Worm (Caenorhabditis elegans) whole organism, mixed stage, embryonic: ENCODE data around the gene F14D7.8.
"Not testable (repeated sequence)": the region's sequence is repeated elsewhere in the genome, so short reads cannot be mapped to it uniquely, and the experiment has no call there.

Experiments used
- M03D4.4 ChIP-seq: sonication (generic microtip); optimal IDR thresholded peaks from 2 replicates; lab custom pipeline; 2017; ENCODE audit warnings: mild to moderate bottlenecking, missing genetic modification characterization, missing compliant biosample characterization
- blmp-1 ChIP-seq: fragments of 150-350 bp; optimal IDR thresholded peaks from 2 replicates; lab custom pipeline; 2014; ENCODE audit warnings: missing biosample characterization, missing genetic modification characterization
- ceh-39 ChIP-seq: fragments of 150-350 bp; optimal IDR thresholded peaks from 2 replicates; lab custom pipeline; 2014; ENCODE audit warnings: missing biosample characterization, missing genetic modification characterization
- ceh-43 ChIP-seq: fragments of 200-800 bp; sonication (Bioruptor generic); optimal IDR thresholded peaks from 2 replicates; lab custom pipeline; 2018; ENCODE audit warnings: mild to moderate bottlenecking, missing genetic modification characterization, moderate library complexity, missing compliant biosample characterization
- ceh-83 ChIP-seq: fragments of 200-800 bp; sonication (Bioruptor generic); optimal IDR thresholded peaks from 2 replicates; lab custom pipeline; 2018; ENCODE audit warnings: mild to moderate bottlenecking, missing genetic modification characterization, missing compliant biosample characterization
- ces-1 ChIP-seq: fragments of 150-350 bp; optimal IDR thresholded peaks from 2 replicates; lab custom pipeline; 2014; ENCODE audit warnings: missing biosample characterization, missing genetic modification reagents, missing genetic modification characterization
- drap-1 ChIP-seq: fragments of 200-800 bp; sonication (Bioruptor generic); optimal IDR thresholded peaks from 3 replicates; lab custom pipeline; 2018; ENCODE audit warnings: mild to moderate bottlenecking, missing genetic modification characterization, missing compliant biosample characterization
- elt-3 ChIP-seq: fragments of 150-350 bp; optimal IDR thresholded peaks from 2 replicates; lab custom pipeline; 2014; ENCODE audit warnings: missing biosample characterization, missing genetic modification characterization
- lin-13 ChIP-seq: fragments of 150-350 bp; optimal IDR thresholded peaks from 2 replicates; lab custom pipeline; 2014; ENCODE audit warnings: missing biosample characterization, missing genetic modification characterization
- lin-32 ChIP-seq: fragments of 200-800 bp; sonication (Bioruptor generic); optimal IDR thresholded peaks from 2 replicates; lab custom pipeline; 2018; ENCODE audit warnings: mild to moderate bottlenecking, missing genetic modification characterization, missing compliant biosample characterization
- mls-2 ChIP-seq: sonication (generic microtip); optimal IDR thresholded peaks from 2 replicates; lab custom pipeline; 2016; ENCODE audit warnings: mild to moderate bottlenecking, missing genetic modification characterization, moderate library complexity, missing compliant biosample characterization
- nhr-12 ChIP-seq: fragments of 150-350 bp; optimal IDR thresholded peaks from 2 replicates; lab custom pipeline; 2014; ENCODE audit warnings: missing biosample characterization, missing genetic modification characterization
- nhr-2 ChIP-seq: fragments of 150-350 bp; optimal IDR thresholded peaks from 2 replicates; lab custom pipeline; 2014; ENCODE audit warnings: missing biosample characterization, missing genetic modification characterization
- nhr-237 ChIP-seq: fragments of 150-350 bp; optimal IDR thresholded peaks from 2 replicates; lab custom pipeline; 2014; ENCODE audit warnings: missing biosample characterization, missing genetic modification characterization
- nhr-28 ChIP-seq: fragments of 150-350 bp; optimal IDR thresholded peaks from 2 replicates; lab custom pipeline; 2014; ENCODE audit warnings: missing biosample characterization, missing genetic modification characterization
- nhr-76 ChIP-seq: sonication (generic microtip); optimal IDR thresholded peaks from 2 replicates; lab custom pipeline; 2017; ENCODE audit warnings: missing biosample characterization, missing genetic modification characterization
- sem-2 ChIP-seq: fragments of 200-800 bp; sonication (Bioruptor generic); optimal IDR thresholded peaks from 2 replicates; lab custom pipeline; 2018; ENCODE audit warnings: mild to moderate bottlenecking, missing genetic modification characterization, missing compliant biosample characterization
- sptf-1 ChIP-seq: sonication (generic microtip); optimal IDR thresholded peaks from 2 replicates; lab custom pipeline; 2017; ENCODE audit warnings: mild to moderate bottlenecking, missing genetic modification characterization, moderate library complexity, missing compliant biosample characterization
- tbx-8 ChIP-seq: fragments of 200-800 bp; sonication (Bioruptor generic); optimal IDR thresholded peaks from 2 replicates; lab custom pipeline; 2018; ENCODE audit warnings: mild to moderate bottlenecking, missing genetic modification characterization, moderate library complexity, missing compliant biosample characterization
- unc-39 ChIP-seq: fragments of 150-350 bp; optimal IDR thresholded peaks from 2 replicates; lab custom pipeline; 2014; ENCODE audit warnings: missing biosample characterization, missing genetic modification characterization

F14D7.8 gene

ce11 chrV:14317204-14317603 lies 4.6 kb upstream of the F14D7.8 start:
- TF ChIP-seq nhr-237 (tag; lab: Kevin White, UChicago) = no peak

ce11 chrV:14316525-14316924 lies 3.9 kb upstream of the F14D7.8 start, which contains the start of gene F47B8.2:
TSS of gene F47B8.2 (minus strand) at chrV:14316625.
- TF ChIP-seq tbx-8 (no peak), lin-13 (tag; lab: Kevin White, UChicago) (no peak), ceh-39 (tag; lab: Kevin White, UChicago) (no peak), mls-2 (tag; lab: Kevin White, UChicago) (no peak)

ce11 chrV:14314236-14314635 lies 1.6 kb upstream of the F14D7.8 start, which contains the start of gene F47B8.1:
TSS of gene F47B8.1 (minus strand) at chrV:14314336.
- TF ChIP-seq ceh-43 = no peak

ce11 chrV:14311115-14311514 lies 1.5 kb downstream of the F14D7.8 start, which contains the start of gene ddn-3:
TSS of gene ddn-3 (minus strand) at chrV:14311215.
- TF ChIP-seq ceh-83 (GFP tag; lab: Kevin White, UChicago) (no peak), M03D4.4 (tag; lab: Kevin White, UChicago) (no peak), nhr-2 (tag; lab: Kevin White, UChicago) (no peak), elt-3 (tag; lab: Kevin White, UChicago) (no peak), sem-2 (GFP tag; lab: Kevin White, UChicago) (no peak), tbx-8 (no peak), blmp-1 (tag; lab: Kevin White, UChicago) (no peak), drap-1 (GFP tag; lab: Kevin White, UChicago) (no peak), nhr-28 (tag; lab: Kevin White, UChicago) (no peak), ces-1 (GFP tag; lab: Kevin White, UChicago) (no peak), nhr-76 (tag; lab: Kevin White, UChicago) (no peak)
- TF ChIP-seq, all 35 proteins: peak for 0

ce11 chrV:14309632-14310031 lies 3.0 kb downstream of the F14D7.8 start, which contains the start of gene F14D7.14:
TSS of gene F14D7.14 (plus strand) at chrV:14309932.
- TF ChIP-seq nhr-76 (tag; lab: Kevin White, UChicago); ces-1 (GFP tag; lab: Kevin White, UChicago); mls-2 (tag; lab: Kevin White, UChicago): not testable (repeated sequence)

ce11 chrV:14308164-14308563 lies 4.4 kb downstream of the F14D7.8 start, which contains the start of gene spig-5:
TSS of gene spig-5 (plus strand) at chrV:14308464.
- not testable (repeated sequence) for TF ChIP-seq drap-1 (GFP tag; lab: Kevin White, UChicago); sptf-1 (tag; lab: Kevin White, UChicago); nhr-12 (tag; lab: Kevin White, UChicago)
- TF ChIP-seq, all 35 proteins: peak for 0; not testable (repeated sequence) for 35

- TF ChIP-seq nhr-237 (tag; lab: Kevin White, UChicago); nhr-76 (tag; lab: Kevin White, UChicago); unc-39: not testable (repeated sequence)
- TF ChIP-seq, all 35 proteins: peak for 0; not testable (repeated sequence) for 35
These were observed 5.8 kb downstream of the F14D7.8 start, which contains the start of gene spig-4 for ce11 chrV:14306771-14307170. TSS of gene spig-4 (minus strand) at chrV:14306871.

- TF ChIP-seq sptf-1 (tag; lab: Kevin White, UChicago) = no peak
- no peak for TF ChIP-seq lin-13 (tag; lab: Kevin White, UChicago)
These were observed 11.5 kb downstream of the F14D7.8 start, which contains the start of gene F14D7.6 for ce11 chrV:14301076-14301475. TSS of gene F14D7.6 (plus strand) at chrV:14301413.

- no peak for TF ChIP-seq blmp-1 (tag; lab: Kevin White, UChicago)
- TF ChIP-seq ces-1 (GFP tag; lab: Kevin White, UChicago) = no peak
- no peak for TF ChIP-seq lin-32 (GFP tag; lab: Kevin White, UChicago)
- TF ChIP-seq nhr-12 (tag; lab: Kevin White, UChicago) = no peak
- TF ChIP-seq, all 35 proteins: peak for 0
These were observed 13.0 kb downstream of the F14D7.8 start, which contains the start of the genes spig-3 and F14D7.12 for ce11 chrV:14299569-14300064. TSS of gene spig-3 (minus strand) at chrV:14299669. TSS of gene F14D7.12 (plus strand) at chrV:14300014.
